Worm (Caenorhabditis elegans) whole organism, young adult: ENCODE data around the gene ida-1.

ENCODE experiments used
- F37B4.10 ChIP-seq: fragments of 200-800 bp; sonication (Bioruptor generic); IDR thresholded peaks from 2 replicates; pipeline ENCODE4 v1.3.6; 2022; ENCODE audit warnings: missing genetic modification characterization, missing compliant biosample characterization
- F49E8.2 ChIP-seq: sonication (generic microtip); optimal IDR thresholded peaks from 3 replicates; lab custom pipeline; 2017; ENCODE audit warnings: missing genetic modification characterization, mild to moderate bottlenecking, missing compliant biosample characterization, antibody characterized with exemption, moderate library complexity; ENCODE audit not compliant: insufficient read depth
- T07F8.4 ChIP-seq: sonication (generic microtip); optimal IDR thresholded peaks from 2 replicates; lab custom pipeline; 2016; ENCODE audit warnings: mild to moderate bottlenecking, missing genetic modification characterization, moderate library complexity, missing compliant biosample characterization
- Y53G8AR.9 ChIP-seq: fragments of 200-800 bp; sonication (Bioruptor generic); conservative IDR thresholded peaks from 2 replicates; pipeline ENCODE4 v1.3.6; 2022; ENCODE audit warnings: missing genetic modification reagents, missing genetic modification characterization, missing compliant biosample characterization
- Y67H2A.10 ChIP-seq: fragments of 200-800 bp; sonication (Bioruptor generic); conservative IDR thresholded peaks from 2 replicates; pipeline ENCODE4 v1.3.6; 2022; ENCODE audit warnings: missing genetic modification reagents, missing genetic modification characterization, missing compliant biosample characterization
- attf-5 ChIP-seq: fragments of 200-800 bp; sonication (Bioruptor generic); optimal IDR thresholded peaks from 2 replicates; lab custom pipeline; 2018; ENCODE audit warnings: mild to moderate bottlenecking, missing genetic modification characterization, missing compliant biosample characterization
- cebp-1 ChIP-seq, 2 experiments: fragments of 200-800 bp in 1 of 2; sonication (Bioruptor generic) in 1 of 2; sonication (generic microtip) in 1 of 2; IDR thresholded peaks in 1 of 2; optimal IDR thresholded peaks in 1 of 2; 2 replicates each; pipeline versions ENCODE4 v1.3.6 to Lab custom; 2017 to 2022; ENCODE audit warnings: missing compliant biosample characterization in 2 of 2, missing genetic modification characterization in 2 of 2, mild to moderate bottlenecking in 1 of 2, missing genetic modification reagents in 1 of 2, moderate library complexity in 1 of 2
- ceh-58 ChIP-seq: fragments of 200-800 bp; sonication (Bioruptor generic); IDR thresholded peaks from 2 replicates; pipeline ENCODE4 v1.3.6; 2022; ENCODE audit warnings: missing genetic modification characterization, missing compliant biosample characterization
- dpff-1 ChIP-seq: sonication (generic microtip); optimal IDR thresholded peaks from 2 replicates; lab custom pipeline; 2017; ENCODE audit warnings: mild to moderate bottlenecking, missing genetic modification characterization, missing compliant biosample characterization
- efl-1 ChIP-seq: fragments of 150-350 bp; optimal IDR thresholded peaks from 2 replicates; lab custom pipeline; 2014; ENCODE audit warnings: missing biosample characterization, missing genetic modification reagents, missing genetic modification characterization
- egrh-3 ChIP-seq: fragments of 200-800 bp; sonication (Bioruptor generic); IDR thresholded peaks from 2 replicates; pipeline ENCODE4 v1.3.6; 2022; ENCODE audit warnings: missing genetic modification reagents, missing genetic modification characterization, missing compliant biosample characterization
- hlh-12 ChIP-seq: sonication (generic microtip); optimal IDR thresholded peaks from 2 replicates; lab custom pipeline; 2016; ENCODE audit warnings: missing genetic modification characterization, missing compliant biosample characterization
- hmg-1.2 ChIP-seq: fragments of 200-800 bp; sonication (Bioruptor generic); IDR thresholded peaks from 2 replicates; pipeline ENCODE4 v1.3.6; 2022; ENCODE audit warnings: missing genetic modification reagents, missing genetic modification characterization, missing compliant biosample characterization
- lag-1 ChIP-seq: fragments of 200-800 bp; sonication (Bioruptor generic); IDR thresholded peaks from 2 replicates; pipeline ENCODE4 v1.3.6; 2022; ENCODE audit warnings: missing genetic modification reagents, missing genetic modification characterization, missing compliant biosample characterization
- let-607 ChIP-seq, 2 experiments: fragments of 200-800 bp in 1 of 2; sonication (Bioruptor generic) in 1 of 2; sonication (generic microtip) in 1 of 2; optimal IDR thresholded peaks; 2 replicates each; lab custom pipeline; 2016 to 2018; ENCODE audit warnings: mild to moderate bottlenecking in 2 of 2, missing compliant biosample characterization in 2 of 2, missing genetic modification characterization in 2 of 2, moderate library complexity in 2 of 2, missing genotype in 1 of 2
- nfya-2 ChIP-seq: fragments of 200-800 bp; sonication (Bioruptor generic); IDR thresholded peaks from 2 replicates; pipeline ENCODE4 v1.3.6; 2022; ENCODE audit warnings: missing genetic modification reagents, missing genetic modification characterization, missing compliant biosample characterization
- nhr-80 ChIP-seq: sonication (generic microtip); optimal IDR thresholded peaks from 2 replicates; lab custom pipeline; 2016; ENCODE audit warnings: missing genetic modification characterization, missing compliant biosample characterization
- pbrm-1 ChIP-seq: fragments of 200-800 bp; sonication (Bioruptor generic); IDR thresholded peaks from 2 replicates; pipeline ENCODE4 v1.3.6; 2022; ENCODE audit warnings: missing genetic modification reagents, missing genetic modification characterization, missing compliant biosample characterization
- snpc-3.4 ChIP-seq: sonication (generic microtip); optimal IDR thresholded peaks from 2 replicates; lab custom pipeline; 2017; ENCODE audit warnings: missing genetic modification characterization, mild to moderate bottlenecking, missing compliant biosample characterization, antibody characterized with exemption, moderate library complexity, missing genotype, missing genetic modification reagents
- sptf-2 ChIP-seq: fragments of 200-800 bp; sonication (Bioruptor generic); optimal IDR thresholded peaks from 2 replicates; lab custom pipeline; 2018; ENCODE audit warnings: mild to moderate bottlenecking, missing genetic modification characterization, missing compliant biosample characterization
- tbp1 ChIP-seq: fragments of 200-800 bp; sonication (Bioruptor generic); optimal IDR thresholded peaks from 2 replicates; lab custom pipeline; 2018; ENCODE audit warnings: mild to moderate bottlenecking, missing genetic modification characterization, missing compliant biosample characterization
- unc-62 ChIP-seq: fragments of 150-350 bp; optimal IDR thresholded peaks from 2 replicates; lab custom pipeline; 2014; ENCODE audit warnings: missing biosample characterization, missing genetic modification reagents, missing genetic modification characterization
- zfh-2 ChIP-seq: fragments of 200-800 bp; sonication (Bioruptor generic); conservative IDR thresholded peaks from 2 replicates; pipeline ENCODE4 v1.3.6; 2022; ENCODE audit warnings: missing genetic modification reagents, missing genetic modification characterization, missing compliant biosample characterization
- ztf-22 ChIP-seq: fragments of 200-800 bp; sonication (Bioruptor generic); optimal IDR thresholded peaks from 2 replicates; lab custom pipeline; 2018; ENCODE audit warnings: mild to moderate bottlenecking, missing genetic modification characterization, moderate library complexity, missing compliant biosample characterization

Gene ida-1

ce11 chrIII:5810012-5810411, 54.7 kb downstream of the ida-1 start:
- TF ChIP-seq nhr-80 (peak; percentile 53), Y53G8AR.9 (GFP tag; lab: Robert Waterston, UW) (no peak), cebp-1 (GFP tag; IDR thresholded peaks at IDR 0.05; lab: Robert Waterston, UW) (no peak), cebp-1 (tag; optimal IDR thresholded peaks at IDR 0.05; lab: Kevin White, UChicago) (peak; percentile 64), hmg-1.2 (peak; percentile 32; the same call in 1 of the 2 replicates), snpc-3.4 (tag; lab: Kevin White, UChicago) (no peak), nfya-2 (GFP tag; lab: Robert Waterston, UW) (no peak), F37B4.10 (GFP tag; lab: Robert Waterston, UW) (no peak), T07F8.4 (tag; lab: Kevin White, UChicago) (no peak), attf-5 (GFP tag; lab: Kevin White, UChicago) (peak; percentile 29)

ce11 chrIII:5811957-5812356, 56.6 kb downstream of the ida-1 start:
- TF ChIP-seq Y67H2A.10 (GFP tag; lab: Robert Waterston, UW) = no peak
- TF ChIP-seq sptf-2 (GFP tag; lab: Kevin White, UChicago) = no peak
- no peak for TF ChIP-seq cebp-1 (GFP tag; IDR thresholded peaks at IDR 0.05; lab: Robert Waterston, UW)
- peak; percentile 53 for TF ChIP-seq cebp-1 (tag; optimal IDR thresholded peaks at IDR 0.05; lab: Kevin White, UChicago)
- TF ChIP-seq lag-1 (GFP tag; lab: Robert Waterston, UW) = no peak
- TF ChIP-seq, all 124 proteins: peak for 1

ce11 chrIII:5812672-5813071, 57.3 kb downstream of the ida-1 start:
- TF ChIP-seq efl-1 = no peak
- no peak for TF ChIP-seq cebp-1 (GFP tag; IDR thresholded peaks at IDR 0.05; lab: Robert Waterston, UW)
- TF ChIP-seq cebp-1 (tag; optimal IDR thresholded peaks at IDR 0.05; lab: Kevin White, UChicago) = peak; percentile 18
- TF ChIP-seq nhr-80 = peak; percentile 48
- TF ChIP-seq hlh-12 (tag; lab: Kevin White, UChicago) = no peak

- TF ChIP-seq nhr-80 = peak; percentile 55
- TF ChIP-seq tbp1 (GFP tag; lab: Kevin White, UChicago) = peak; percentile 19
- no peak for TF ChIP-seq dpff-1 (tag; lab: Kevin White, UChicago)
- TF ChIP-seq efl-1 = no peak
- peak; percentile 6 for TF ChIP-seq unc-62 (GFP tag; lab: Kevin White, UChicago)
- peak in 1 of 2 experiments; percentile 21 for TF ChIP-seq let-607 (tag; optimal IDR thresholded peaks at IDR 0.05; lab: Kevin White, UChicago)
- TF ChIP-seq F49E8.2 (tag; lab: Kevin White, UChicago) = no peak
- no peak for TF ChIP-seq pbrm-1
Measured at ce11 chrIII:5813501-5813900, 58.2 kb downstream of the ida-1 start.

ce11 chrIII:5814098-5814497, 58.8 kb downstream of the ida-1 start:
- TF ChIP-seq ceh-58 (GFP tag; lab: Robert Waterston, UW) (no peak), cebp-1 (GFP tag; IDR thresholded peaks at IDR 0.05; lab: Robert Waterston, UW) (no peak), cebp-1 (tag; optimal IDR thresholded peaks at IDR 0.05; lab: Kevin White, UChicago) (peak; percentile 34), egrh-3 (peak; percentile 47; the same call in 1 of the 2 replicates), hmg-1.2 (0 out of 2 replicates have a peak, but pooled peaks have one; percentile 17)

ce11 chrIII:5814799-5815198, 59.5 kb downstream of the ida-1 start, which contains the start of gene R12B2.7:
R12B2.7 (plus strand) TSS chrIII:5815045.
- peak; percentile 23; the same call in 1 of the 2 replicates for TF ChIP-seq zfh-2 (GFP tag; lab: Robert Waterston, UW)
- no peak for TF ChIP-seq egrh-3
- peak; percentile 25 for TF ChIP-seq ztf-22 (GFP tag; lab: Kevin White, UChicago)
- TF ChIP-seq nhr-80 = peak; percentile 31
